Worm (Caenorhabditis elegans) whole organism, L2 larva: ENCODE results near the gene hot-7.

Experiments used
- R02D3.7 ChIP-seq: fragments of 150-350 bp; optimal IDR thresholded peaks from 2 replicates; lab custom pipeline; 2014; ENCODE audit warnings: missing biosample characterization, missing genetic modification characterization
- ZK546.5 ChIP-seq: sonication (generic microtip); optimal IDR thresholded peaks from 2 replicates; lab custom pipeline; 2017; ENCODE audit warnings: missing biosample characterization, missing genetic modification characterization
- blmp-1 ChIP-seq: sonication (generic microtip); optimal IDR thresholded peaks from 2 replicates; lab custom pipeline; 2017; ENCODE audit warnings: missing genetic modification characterization, mild to moderate bottlenecking, missing compliant biosample characterization, antibody characterized with exemption, moderate library complexity; ENCODE audit not compliant: insufficient read depth
- ceh-82 ChIP-seq: fragments of 150-350 bp; optimal IDR thresholded peaks from 2 replicates; lab custom pipeline; 2014; ENCODE audit warnings: missing biosample characterization, missing genetic modification characterization
- dmd-4 ChIP-seq: sonication (generic microtip); optimal IDR thresholded peaks from 2 replicates; lab custom pipeline; 2017; ENCODE audit warnings: missing biosample characterization, missing genetic modification characterization
- egl-27 ChIP-seq: sonication (generic microtip); optimal IDR thresholded peaks from 3 replicates; lab custom pipeline; 2017; ENCODE audit warnings: missing biosample characterization, missing genetic modification reagents, missing genetic modification characterization
- fos-1 ChIP-seq: fragments of 150-350 bp; optimal IDR thresholded peaks from 2 replicates; lab custom pipeline; 2014; ENCODE audit warnings: missing biosample characterization, missing genetic modification characterization
- gmeb-1 ChIP-seq: fragments of 150-350 bp; optimal IDR thresholded peaks from 2 replicates; lab custom pipeline; 2014; ENCODE audit warnings: missing biosample characterization, missing genetic modification characterization
- lin-11 ChIP-seq: fragments of 150-350 bp; sonication (generic microtip); optimal IDR thresholded peaks from 2 replicates; lab custom pipeline; 2014; ENCODE audit warnings: missing biosample characterization, missing genetic modification characterization, inconsistent platforms, mixed read lengths
- lin-13 ChIP-seq: fragments of 150-350 bp; optimal IDR thresholded peaks from 2 replicates; lab custom pipeline; 2014; ENCODE audit warnings: missing biosample characterization, missing genetic modification reagents, missing genetic modification characterization
- lin-39 ChIP-seq: fragments of 150-350 bp; optimal IDR thresholded peaks from 2 replicates; lab custom pipeline; 2014; ENCODE audit warnings: missing biosample characterization, missing genetic modification reagents, missing genetic modification characterization
- lsy-2 ChIP-seq, 2 experiments: fragments of 150-350 bp in 1 of 2; sonication (generic microtip) in 1 of 2; optimal IDR thresholded peaks; 2 replicates each; lab custom pipeline; 2014 to 2017; ENCODE audit warnings: missing biosample characterization in 2 of 2, missing genetic modification characterization in 2 of 2
- mab-5 ChIP-seq: fragments of 150-350 bp; optimal IDR thresholded peaks from 2 replicates; lab custom pipeline; 2014; ENCODE audit warnings: missing biosample characterization, missing genetic modification characterization
- mbf-1 ChIP-seq: sonication (generic microtip); optimal IDR thresholded peaks from 2 replicates; lab custom pipeline; 2017; ENCODE audit warnings: missing biosample characterization, missing genetic modification characterization
- nhr-10 ChIP-seq: sonication (generic microtip); optimal IDR thresholded peaks from 2 replicates; lab custom pipeline; 2017; ENCODE audit warnings: missing biosample characterization, missing genetic modification characterization
- nhr-11 ChIP-seq: fragments of 150-350 bp; optimal IDR thresholded peaks from 2 replicates; lab custom pipeline; 2014; ENCODE audit warnings: missing biosample characterization, missing genetic modification characterization
- nhr-12 ChIP-seq: fragments of 150-350 bp; optimal IDR thresholded peaks from 2 replicates; lab custom pipeline; 2014; ENCODE audit warnings: missing biosample characterization, missing genetic modification characterization
- nhr-129 ChIP-seq: fragments of 150-350 bp; optimal IDR thresholded peaks from 2 replicates; lab custom pipeline; 2014; ENCODE audit warnings: missing biosample characterization, missing genetic modification characterization
- nhr-21 ChIP-seq: fragments of 150-350 bp; optimal IDR thresholded peaks from 2 replicates; lab custom pipeline; 2014; ENCODE audit warnings: missing biosample characterization, missing genetic modification characterization
- nhr-6 ChIP-seq: fragments of 150-350 bp; optimal IDR thresholded peaks from 2 replicates; lab custom pipeline; 2014; ENCODE audit warnings: missing biosample characterization, missing genetic modification characterization
- nhr-77 ChIP-seq: fragments of 150-350 bp; optimal IDR thresholded peaks from 2 replicates; lab custom pipeline; 2014; ENCODE audit warnings: missing biosample characterization, missing genetic modification characterization
- peb-1 ChIP-seq: fragments of 150-350 bp; optimal IDR thresholded peaks from 2 replicates; lab custom pipeline; 2014; ENCODE audit warnings: missing biosample characterization, missing genetic modification characterization
- sem-4 ChIP-seq: fragments of 150-350 bp; optimal IDR thresholded peaks from 2 replicates; lab custom pipeline; 2014; ENCODE audit warnings: missing biosample characterization, missing genetic modification reagents, missing genetic modification characterization
- skn-1 ChIP-seq: sonication (generic microtip); optimal IDR thresholded peaks from 2 replicates; lab custom pipeline; 2017; ENCODE audit warnings: missing biosample characterization, missing genetic modification characterization
- sma-3 ChIP-seq: sonication (generic microtip); optimal IDR thresholded peaks from 2 replicates; lab custom pipeline; 2016; ENCODE audit warnings: missing genetic modification reagents, missing genetic modification characterization, missing compliant biosample characterization
- unc-55 ChIP-seq: fragments of 150-350 bp; sonication (generic microtip); optimal IDR thresholded peaks from 3 replicates; lab custom pipeline; 2014; ENCODE audit warnings: missing biosample characterization, missing genetic modification reagents, missing genetic modification characterization
- unc-62 ChIP-seq: fragments of 150-350 bp; optimal IDR thresholded peaks from 2 replicates; lab custom pipeline; 2014; ENCODE audit warnings: missing biosample characterization, missing genetic modification reagents, missing genetic modification characterization
- zag-1 ChIP-seq: fragments of 150-350 bp; optimal IDR thresholded peaks from 2 replicates; lab custom pipeline; 2014; ENCODE audit warnings: missing biosample characterization, missing genetic modification characterization
- ztf-1 ChIP-seq: fragments of 200-800 bp; sonication (Bioruptor generic); conservative IDR thresholded peaks from 2 replicates; pipeline ENCODE4 v1.3.6; 2022; ENCODE audit warnings: missing genetic modification characterization, missing compliant biosample characterization
- ztf-11 ChIP-seq: sonication (generic microtip); optimal IDR thresholded peaks from 2 replicates; lab custom pipeline; 2017; ENCODE audit warnings: missing biosample characterization, missing genetic modification characterization
- ztf-4 ChIP-seq: fragments of 150-350 bp; optimal IDR thresholded peaks from 2 replicates; lab custom pipeline; 2014; ENCODE audit warnings: missing biosample characterization, missing genetic modification characterization

Gene hot-7

ce11 chrII:14234375-14235102 is 23.3 kb downstream of the hot-7 start:
- TF ChIP-seq nhr-12 (no peak), R02D3.7 (tag; lab: Kevin White, UChicago) (no peak), unc-55 (peak; percentile 10), gmeb-1 (tag; lab: Kevin White, UChicago) (peak; percentile 23), lsy-2 (tag; optimal IDR thresholded peaks at IDR 0.05; lab: Kevin White, UChicago) (no peak)

ce11 chrII:14236569-14236968 is 25.4 kb downstream of the hot-7 start:
- TF ChIP-seq ceh-82 (tag; lab: Kevin White, UChicago) (no peak), nhr-129 (tag; lab: Kevin White, UChicago) (no peak), lin-11 (tag; lab: Kevin White, UChicago) (no peak), lin-13 (no peak)

- TF ChIP-seq unc-55 = no peak
- TF ChIP-seq nhr-11 (tag; lab: Kevin White, UChicago) = no peak
- TF ChIP-seq nhr-6 = no peak
- TF ChIP-seq fos-1 = no peak
Observed at ce11 chrII:14237245-14237806, 26.1 kb downstream of the hot-7 start.

- TF ChIP-seq ztf-1 = no peak
- TF ChIP-seq nhr-21 (tag; lab: Kevin White, UChicago) = no peak
- TF ChIP-seq nhr-10 (tag; lab: Kevin White, UChicago) = no peak
- no peak for TF ChIP-seq unc-62 (GFP tag; lab: Kevin White, UChicago)
- TF ChIP-seq unc-55 = no peak
- no peak for TF ChIP-seq mab-5 (tag; lab: Kevin White, UChicago)
- TF ChIP-seq nhr-11 (tag; lab: Kevin White, UChicago) = no peak
- no peak for TF ChIP-seq sma-3 (GFP tag; lab: Kevin White, UChicago)
- no peak for TF ChIP-seq fos-1
- TF ChIP-seq ztf-4 = no peak
- TF ChIP-seq nhr-77 (tag; lab: Kevin White, UChicago) = no peak
- no peak for TF ChIP-seq blmp-1
- no peak for TF ChIP-seq lsy-2 (tag; optimal IDR thresholded peaks at IDR 0.05; lab: Kevin White, UChicago)
- TF ChIP-seq lin-39 (tag; lab: Kevin White, UChicago) = no peak
- no peak for TF ChIP-seq ZK546.5 (tag; lab: Kevin White, UChicago)
Observed at ce11 chrII:14239924-14240323, 28.7 kb downstream of the hot-7 start.

- TF ChIP-seq mab-5 (tag; lab: Kevin White, UChicago) (no peak), zag-1 (no peak), lin-13 (no peak), nhr-12 (no peak), ztf-11 (tag; lab: Kevin White, UChicago) (no peak), egl-27 (no peak), dmd-4 (tag; lab: Kevin White, UChicago) (no peak), mbf-1 (tag; lab: Kevin White, UChicago) (no peak), blmp-1 (no peak), skn-1 (tag; lab: Kevin White, UChicago) (no peak), unc-55 (no peak), ztf-4 (no peak), lsy-2 (tag; optimal IDR thresholded peaks at IDR 0.05; lab: Kevin White, UChicago) (no peak), nhr-77 (tag; lab: Kevin White, UChicago) (no peak), nhr-129 (tag; lab: Kevin White, UChicago) (no peak), sem-4 (tag; lab: Kevin White, UChicago) (no peak), unc-62 (GFP tag; lab: Kevin White, UChicago) (no peak), nhr-10 (tag; lab: Kevin White, UChicago) (no peak)
Observed at ce11 chrII:14242259-14242658, 31.0 kb downstream of the hot-7 start.

ce11 chrII:14243503-14243902 is 32.3 kb downstream of the hot-7 start, which contains the start of gene jmjd-2:
Gene jmjd-2 (minus strand): TSS chrII:14243603.
- TF ChIP-seq zag-1 (no peak), peb-1 (no peak), fos-1 (no peak)
